Fruit fly (Drosophila melanogaster) Kc167 (cell line): ENCODE measurements around the gene Ipp.

Source experiments
- Myc ChIP-seq: fragments of >200 bp; optimal IDR thresholded peaks from 2 replicates; lab custom pipeline; 2017; ENCODE audit warnings: missing external identifiers
- h ChIP-seq: fragments of >200 bp; optimal IDR thresholded peaks from 3 replicates; lab custom pipeline; 2018; ENCODE audit warnings: missing external identifiers
- insv ChIP-seq: fragments of >200 bp; optimal IDR thresholded peaks from 3 replicates; lab custom pipeline; 2018; ENCODE audit warnings: missing external identifiers
- ttk ChIP-seq: sonication (Bioruptor generic); optimal IDR thresholded peaks from 2 replicates; lab custom pipeline; 2017; ENCODE audit warnings: missing external identifiers

DNA sequence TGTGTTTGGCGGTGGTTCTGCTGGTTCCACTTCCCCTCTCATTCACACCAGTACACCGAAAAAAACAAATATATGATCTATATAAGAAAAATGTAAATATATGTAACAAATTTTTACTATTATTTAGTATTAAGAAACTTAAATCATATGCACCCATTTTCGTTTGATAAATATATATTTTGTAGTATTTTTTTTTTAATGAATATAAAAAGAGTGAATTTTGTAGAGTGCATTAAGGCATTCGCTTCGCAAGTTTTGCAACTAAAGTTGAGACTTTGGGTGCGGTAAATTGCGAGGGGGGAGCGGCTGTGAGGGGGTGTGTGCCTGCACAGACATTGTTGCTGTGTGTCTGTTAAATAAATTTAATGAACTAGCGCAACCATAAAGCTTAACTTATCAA, 49.0 kb downstream of the Ipp start:
- TF ChIP-seq insv (lab: Kevin White, UChicago) = no peak
- no peak for TF ChIP-seq h (lab: Kevin White, UChicago)
- TF ChIP-seq Myc = no peak
- TF ChIP-seq ttk (lab: Kevin White, UChicago) = no peak
